Worm (Caenorhabditis elegans): ENCODE results near the gene F10D7.5.

Gene F10D7.5

ce11 chrX:17391515-17391914 lies at the start of gene F10D7.5:
Gene F10D7.5 (minus strand): TSS chrX:17391615.
- no peak for TF ChIP-seq dao-5 (tag; optimal IDR thresholded peaks at IDR 0.05)
- TF ChIP-seq W03F9.2 (tag; optimal IDR thresholded peaks at IDR 0.05), result no peak
- TF ChIP-seq him-1 (tag; optimal IDR thresholded peaks at IDR 0.05), result no peak

- TF ChIP-seq W03F9.2 (tag; optimal IDR thresholded peaks at IDR 0.05), result no peak
- TF ChIP-seq him-1 (tag; optimal IDR thresholded peaks at IDR 0.05), result no peak
- no peak for TF ChIP-seq dao-5 (tag; optimal IDR thresholded peaks at IDR 0.05)
Observed at ce11 chrX:17438386-17438785, 47.0 kb upstream of the F10D7.5 start, which contains the start of gene C36E6.8. Gene C36E6.8 (plus strand): TSS chrX:17438686.

ce11 chrX:17434234-17434633 lies 42.8 kb upstream of the F10D7.5 start, which contains the start of gene fubl-3:
Gene fubl-3 (plus strand): TSS chrX:17434445.
- TF ChIP-seq him-1 (tag; optimal IDR thresholded peaks at IDR 0.05) (no peak), W03F9.2 (tag; optimal IDR thresholded peaks at IDR 0.05) (no peak), dao-5 (tag; optimal IDR thresholded peaks at IDR 0.05) (no peak)

ce11 chrX:17428803-17429202 lies 37.4 kb upstream of the F10D7.5 start, which contains the start of gene pbo-6:
Gene pbo-6 (plus strand): TSS chrX:17429042.
- TF ChIP-seq dao-5 (tag; optimal IDR thresholded peaks at IDR 0.05) (no peak), him-1 (tag; optimal IDR thresholded peaks at IDR 0.05) (no peak), W03F9.2 (tag; optimal IDR thresholded peaks at IDR 0.05) (no peak)

ce11 chrX:17427778-17428177 lies 36.4 kb upstream of the F10D7.5 start:
- no peak for TF ChIP-seq W03F9.2 (tag; optimal IDR thresholded peaks at IDR 0.05)
- no peak for TF ChIP-seq him-1 (tag; optimal IDR thresholded peaks at IDR 0.05)
- no peak for TF ChIP-seq dao-5 (tag; optimal IDR thresholded peaks at IDR 0.05)

ce11 chrX:17426712-17427111 lies 35.3 kb upstream of the F10D7.5 start:
- TF ChIP-seq W03F9.2 (tag; optimal IDR thresholded peaks at IDR 0.05) (no peak), him-1 (tag; optimal IDR thresholded peaks at IDR 0.05) (no peak), dao-5 (tag; optimal IDR thresholded peaks at IDR 0.05) (no peak)

ce11 chrX:17424595-17424913 lies 33.1 kb upstream of the F10D7.5 start:
- no peak for TF ChIP-seq W03F9.2 (tag; optimal IDR thresholded peaks at IDR 0.05)
- no peak for TF ChIP-seq dao-5 (tag; optimal IDR thresholded peaks at IDR 0.05)
- TF ChIP-seq him-1 (tag; optimal IDR thresholded peaks at IDR 0.05), result no peak

- TF ChIP-seq dao-5 (tag; optimal IDR thresholded peaks at IDR 0.05), result no peak
- TF ChIP-seq him-1 (tag; optimal IDR thresholded peaks at IDR 0.05), result no peak
- TF ChIP-seq W03F9.2 (tag; optimal IDR thresholded peaks at IDR 0.05), result no peak
Observed at ce11 chrX:17423894-17424594, 32.6 kb upstream of the F10D7.5 start.

ce11 chrX:17422593-17422992 lies 31.2 kb upstream of the F10D7.5 start:
- TF ChIP-seq him-1 (tag; optimal IDR thresholded peaks at IDR 0.05), result no peak
- TF ChIP-seq dao-5 (tag; optimal IDR thresholded peaks at IDR 0.05), result no peak
- TF ChIP-seq W03F9.2 (tag; optimal IDR thresholded peaks at IDR 0.05), result no peak

- TF ChIP-seq W03F9.2 (tag; optimal IDR thresholded peaks at IDR 0.05) (no peak), him-1 (tag; optimal IDR thresholded peaks at IDR 0.05) (no peak), dao-5 (tag; optimal IDR thresholded peaks at IDR 0.05) (no peak)
Observed at ce11 chrX:17421532-17422078, 30.2 kb upstream of the F10D7.5 start, which contains the start of gene osm-11. Gene osm-11 (minus strand): TSS chrX:17421582.

- TF ChIP-seq him-1 (tag; optimal IDR thresholded peaks at IDR 0.05) (no peak), W03F9.2 (tag; optimal IDR thresholded peaks at IDR 0.05) (no peak), dao-5 (tag; optimal IDR thresholded peaks at IDR 0.05) (no peak)
Observed at ce11 chrX:17420585-17421459, 29.4 kb upstream of the F10D7.5 start.

ce11 chrX:17419813-17420584 lies 28.6 kb upstream of the F10D7.5 start:
- TF ChIP-seq dao-5 (tag; optimal IDR thresholded peaks at IDR 0.05) (no peak), W03F9.2 (tag; optimal IDR thresholded peaks at IDR 0.05) (no peak), him-1 (tag; optimal IDR thresholded peaks at IDR 0.05) (no peak)

ce11 chrX:17417505-17418004 lies 26.1 kb upstream of the F10D7.5 start:
- TF ChIP-seq W03F9.2 (tag; optimal IDR thresholded peaks at IDR 0.05), result no peak
- no peak for TF ChIP-seq him-1 (tag; optimal IDR thresholded peaks at IDR 0.05)
- no peak for TF ChIP-seq dao-5 (tag; optimal IDR thresholded peaks at IDR 0.05)

Measured in whole organism, L4/young adult.